Worm (Caenorhabditis elegans) whole organism, L1 larva: ENCODE measurements around the gene F42G8.8.

Experiments
- elt-3 ChIP-seq, 6 experiments: fragments of 150-350 bp in 1 of 6; sonication (generic microtip); optimal IDR thresholded peaks; 2 replicates each; lab custom pipeline; 2017 to 2018; ENCODE audit warnings: missing biosample characterization in 6 of 6, missing genetic modification characterization in 6 of 6, inconsistent platforms in 1 of 6
- unc-62 ChIP-seq: fragments of 150-350 bp; optimal IDR thresholded peaks from 2 replicates; lab custom pipeline; 2014; ENCODE audit warnings: missing biosample characterization, missing genetic modification reagents, missing genetic modification characterization

- no peak for TF ChIP-seq unc-62 (GFP tag; lab: Kevin White, UChicago)
- no peak for TF ChIP-seq elt-3 (tag; optimal IDR thresholded peaks at IDR 0.05; lab: Kevin White, UChicago)
Observed at ce11 chrIV:8112187-8112586, 6.7 kb upstream of the F42G8.8 start, which contains the start of gene Y42H9AR.4.
